Fruit fly (Drosophila melanogaster) whole organism, wandering third instar larva: ENCODE data around the gene Sfp24Bc.

Experiments
- Jra ChIP-seq: sonication (Bioruptor generic); optimal IDR thresholded peaks from 2 replicates; lab custom pipeline; 2016; ENCODE audit warnings: missing biosample characterization, missing genetic modification characterization
- Myc ChIP-seq: fragments of >200 bp; optimal IDR thresholded peaks from 2 replicates; lab custom pipeline; 2017
- N ChIP-seq: fragments of >200 bp; optimal IDR thresholded peaks from 2 replicates; lab custom pipeline; 2018; ENCODE audit warnings: missing biosample characterization, missing external identifiers, missing genetic modification characterization
- fru ChIP-seq: fragments of 200-800 bp; sonication (Bioruptor generic); optimal IDR thresholded peaks from 3 replicates; lab custom pipeline; 2016; ENCODE audit warnings: missing biosample characterization, mild to moderate bottlenecking, missing genetic modification characterization

- no peak for TF ChIP-seq fru (GFP tag; lab: Kevin White, UChicago)
- no peak for TF ChIP-seq Myc
- no peak for TF ChIP-seq N (GFP tag; lab: Kevin White, UChicago)
- no peak for TF ChIP-seq Jra (GFP tag; lab: Kevin White, UChicago)
These were observed 706 bp downstream of the Sfp24Bc start, which contains the start of gene Sfp24Bb for dm6 chr2L:3669675-3670074.
